Fruit fly (Drosophila melanogaster) whole organism, embryonic: ENCODE measurements around the gene sra.

Source experiments
- Abd-B ChIP-seq: fragments of 200-800 bp; sonication (Bioruptor generic); optimal IDR thresholded peaks from 2 replicates; lab custom pipeline; 2018; ENCODE audit warnings: missing biosample characterization, mild to moderate bottlenecking, missing genetic modification characterization, moderate library complexity
- Bdp1 ChIP-seq: fragments of 200-800 bp; sonication (Bioruptor generic); optimal IDR thresholded peaks from 3 replicates; lab custom pipeline; 2016; ENCODE audit warnings: missing biosample characterization, missing genetic modification characterization
- Blimp-1 ChIP-seq: fragments of 200-800 bp; sonication (Bioruptor generic); optimal IDR thresholded peaks from 3 replicates; lab custom pipeline; 2018; ENCODE audit warnings: missing biosample characterization, missing genetic modification characterization, mild to moderate bottlenecking, moderate library complexity, missing genetic modification reagents
- CG10209 ChIP-seq: fragments of 200-800 bp; sonication (Bioruptor generic); optimal IDR thresholded peaks from 3 replicates; lab custom pipeline; 2017; ENCODE audit warnings: missing biosample characterization, mild to moderate bottlenecking, missing genetic modification characterization, missing genetic modification reagents
- CG10431 ChIP-seq: fragments of 200-800 bp; sonication (Bioruptor generic); optimal IDR thresholded peaks from 3 replicates; lab custom pipeline; 2018; ENCODE audit warnings: missing biosample characterization, mild to moderate bottlenecking, missing genetic modification characterization
- CG10543 ChIP-seq: fragments of 200-800 bp; sonication (Bioruptor generic); optimal IDR thresholded peaks from 3 replicates; lab custom pipeline; 2017; ENCODE audit warnings: missing biosample characterization, mild to moderate bottlenecking, missing genetic modification characterization, moderate library complexity
- CG11398 ChIP-seq: fragments of 200-800 bp; sonication (Bioruptor generic); optimal IDR thresholded peaks from 2 replicates; lab custom pipeline; 2016; ENCODE audit warnings: missing biosample characterization, missing genetic modification characterization
- CG12299 ChIP-seq: fragments of 200-800 bp; sonication (Bioruptor generic); optimal IDR thresholded peaks from 2 replicates; lab custom pipeline; 2018; ENCODE audit warnings: missing biosample characterization, mild to moderate bottlenecking, missing genetic modification characterization
- CG16813 ChIP-seq: fragments of 200-800 bp; sonication (Bioruptor generic); IDR thresholded peaks from 3 replicates; pipeline ENCODE4 v1.3.6; 2022; ENCODE audit warnings: missing biosample characterization, missing genetic modification characterization; ENCODE audit not compliant: partially characterized antibody
- CG16863 ChIP-seq: fragments of 200-800 bp; sonication (Bioruptor generic); optimal IDR thresholded peaks from 3 replicates; lab custom pipeline; 2016; ENCODE audit warnings: missing biosample characterization, missing genetic modification characterization
- CG17328 ChIP-seq: fragments of 200-800 bp; sonication (Bioruptor generic); IDR thresholded peaks from 2 replicates; pipeline ENCODE4 v1.3.6; 2022; ENCODE audit warnings: missing biosample characterization, missing genetic modification characterization
- CG2202 ChIP-seq: fragments of 200-800 bp; sonication (Bioruptor generic); optimal IDR thresholded peaks from 2 replicates; lab custom pipeline; 2018; ENCODE audit warnings: missing biosample characterization, mild to moderate bottlenecking, missing genetic modification characterization
- CG2678 ChIP-seq: fragments of 200-800 bp; sonication (Bioruptor generic); optimal IDR thresholded peaks from 3 replicates; lab custom pipeline; 2019; ENCODE audit warnings: missing biosample characterization, mild to moderate bottlenecking, missing genetic modification characterization, moderate library complexity
- CG30431 ChIP-seq: fragments of 200-800 bp; sonication (Bioruptor generic); optimal IDR thresholded peaks from 2 replicates; lab custom pipeline; 2017; ENCODE audit warnings: missing biosample characterization, missing genetic modification characterization
- CG3407 ChIP-seq: fragments of 200-800 bp; sonication (Bioruptor generic); optimal IDR thresholded peaks from 2 replicates; lab custom pipeline; 2018; ENCODE audit warnings: missing biosample characterization, mild to moderate bottlenecking, missing genetic modification characterization
- CG34422 ChIP-seq: fragments of 200-800 bp; sonication (Bioruptor generic); IDR thresholded peaks from 3 replicates; pipeline ENCODE4 v1.3.6; 2022; ENCODE audit warnings: missing biosample characterization, missing genetic modification characterization
- CG6813 ChIP-seq: fragments of 200-800 bp; sonication (Bioruptor generic); optimal IDR thresholded peaks from 2 replicates; lab custom pipeline; 2017; ENCODE audit warnings: missing biosample characterization, missing genetic modification characterization, mild to moderate bottlenecking, moderate library complexity, missing genetic modification reagents
- CG7271 ChIP-seq: fragments of 200-800 bp; sonication (Bioruptor generic); optimal IDR thresholded peaks from 2 replicates; lab custom pipeline; 2018; ENCODE audit warnings: missing biosample characterization, mild to moderate bottlenecking, missing genetic modification characterization, moderate library complexity
- CG7839 ChIP-seq: fragments of 200-800 bp; sonication (Bioruptor generic); optimal IDR thresholded peaks from 3 replicates; lab custom pipeline; 2018; ENCODE audit warnings: missing biosample characterization, mild to moderate bottlenecking, missing genetic modification characterization, moderate library complexity
- CG8290 ChIP-seq, 3 experiments: fragments of 200-800 bp; sonication (Bioruptor generic); optimal IDR thresholded peaks; 2 replicates each; lab custom pipeline; 2016 to 2019; ENCODE audit warnings: missing biosample characterization in 3 of 3, missing genetic modification characterization in 3 of 3, mild to moderate bottlenecking in 2 of 3, moderate library complexity in 1 of 3
- CG9609 ChIP-seq: fragments of 200-800 bp; sonication (Bioruptor generic); optimal IDR thresholded peaks from 3 replicates; lab custom pipeline; 2016; ENCODE audit warnings: missing biosample characterization, missing genetic modification characterization
- CG9932 ChIP-seq: fragments of 200-800 bp; sonication (Bioruptor generic); IDR thresholded peaks from 2 replicates; pipeline ENCODE4 v1.3.6; 2022; ENCODE audit warnings: missing biosample characterization, missing genetic modification characterization
- Dip3 ChIP-seq: fragments of 200-800 bp; sonication (Bioruptor generic); optimal IDR thresholded peaks from 3 replicates; lab custom pipeline; 2016; ENCODE audit warnings: missing biosample characterization, missing genetic modification characterization
- Hand ChIP-seq: fragments of 200-800 bp; sonication (Bioruptor generic); optimal IDR thresholded peaks from 2 replicates; lab custom pipeline; 2017; ENCODE audit warnings: mild to moderate bottlenecking, missing biosample characterization, missing genetic modification reagents, missing genetic modification characterization
- Hmx ChIP-seq: fragments of 200-800 bp; sonication (Bioruptor generic); optimal IDR thresholded peaks from 2 replicates; lab custom pipeline; 2016; ENCODE audit warnings: missing biosample characterization, missing genetic modification characterization
- Lim3 ChIP-seq: fragments of 200-800 bp; sonication (Bioruptor generic); IDR thresholded peaks from 2 replicates; pipeline ENCODE4 v1.3.6; 2022; ENCODE audit warnings: missing biosample characterization, missing genetic modification characterization
- Mad ChIP-seq: fragments of 200-800 bp; sonication (Bioruptor generic); optimal IDR thresholded peaks from 2 replicates; lab custom pipeline; 2016; ENCODE audit warnings: missing biosample characterization, missing genetic modification characterization
- Pdp1 ChIP-seq, 2 experiments: fragments of 200-800 bp; sonication (Bioruptor generic); optimal IDR thresholded peaks; 3 replicates each; lab custom pipeline; 2016; ENCODE audit warnings: missing biosample characterization in 2 of 2, missing genetic modification characterization in 2 of 2, mild to moderate bottlenecking in 1 of 2, moderate library complexity in 1 of 2
- Sin3A ChIP-seq: fragments of >200 bp; optimal IDR thresholded peaks from 2 replicates; lab custom pipeline; 2018
- Sry-δ ChIP-seq: fragments of 200-800 bp; sonication (Bioruptor generic); optimal IDR thresholded peaks from 2 replicates; lab custom pipeline; 2016; ENCODE audit warnings: missing biosample characterization, missing genetic modification characterization
- TFAM ChIP-seq: fragments of 200-800 bp; sonication (Bioruptor generic); optimal IDR thresholded peaks from 2 replicates; lab custom pipeline; 2017; ENCODE audit warnings: missing biosample characterization, missing genetic modification characterization, inconsistent platforms
- Tbp ChIP-seq: fragments of >200 bp; optimal IDR thresholded peaks from 2 replicates; lab custom pipeline; 2018; ENCODE audit warnings: missing biosample characterization, missing genetic modification characterization
- bcd ChIP-seq: fragments of 200-800 bp; sonication (Bioruptor generic); optimal IDR thresholded peaks from 2 replicates; lab custom pipeline; 2017; ENCODE audit warnings: missing biosample characterization, mild to moderate bottlenecking, missing genetic modification characterization
- bigmax ChIP-seq: fragments of 200-800 bp; sonication (Bioruptor generic); optimal IDR thresholded peaks from 2 replicates; lab custom pipeline; 2018; ENCODE audit warnings: missing biosample characterization, mild to moderate bottlenecking, missing genetic modification characterization
- chm ChIP-seq: fragments of 200-800 bp; sonication (Bioruptor generic); IDR thresholded peaks from 2 replicates; pipeline ENCODE4 v1.3.6; 2022; ENCODE audit warnings: missing biosample characterization, missing genetic modification characterization
- croc ChIP-seq: fragments of 200-800 bp; sonication (Bioruptor generic); conservative IDR thresholded peaks from 3 replicates; pipeline ENCODE4 v1.3.6; 2022; ENCODE audit warnings: missing biosample characterization, missing genetic modification characterization
- disco-r ChIP-seq: fragments of 200-800 bp; sonication (Bioruptor generic); optimal IDR thresholded peaks from 2 replicates; lab custom pipeline; 2016; ENCODE audit warnings: missing biosample characterization, missing genetic modification characterization
- dysf ChIP-seq: fragments of 200-800 bp; sonication (Bioruptor generic); IDR thresholded peaks from 3 replicates; pipeline ENCODE4 v1.3.6; 2022; ENCODE audit warnings: missing biosample characterization, missing genetic modification characterization
- en ChIP-seq: fragments of 200-800 bp; sonication (Bioruptor generic); optimal IDR thresholded peaks from 2 replicates; lab custom pipeline; 2016; ENCODE audit warnings: missing biosample characterization, missing genetic modification characterization
- grn ChIP-seq: fragments of 200-800 bp; sonication (Bioruptor generic); optimal IDR thresholded peaks from 3 replicates; lab custom pipeline; 2017; ENCODE audit warnings: missing biosample characterization, missing genetic modification characterization
- gsb-n ChIP-seq: fragments of 200-800 bp; sonication (Bioruptor generic); optimal IDR thresholded peaks from 3 replicates; lab custom pipeline; 2018; ENCODE audit warnings: missing biosample characterization, mild to moderate bottlenecking, missing genetic modification characterization
- jigr1 ChIP-seq: fragments of 200-800 bp; sonication (Bioruptor generic); IDR thresholded peaks from 3 replicates; pipeline ENCODE4 v1.3.6; 2022; ENCODE audit warnings: missing biosample characterization, missing genetic modification characterization
- lmd ChIP-seq: fragments of 200-800 bp; sonication (Bioruptor generic); IDR thresholded peaks from 2 replicates; pipeline ENCODE4 v1.3.6; 2022; ENCODE audit warnings: missing biosample characterization, missing genetic modification characterization
- onecut ChIP-seq: fragments of 200-800 bp; sonication (Bioruptor generic); IDR thresholded peaks from 2 replicates; pipeline ENCODE4 v1.3.6; 2022; ENCODE audit warnings: missing biosample characterization, missing genetic modification characterization
- phol ChIP-seq: fragments of 200-800 bp; sonication (Bioruptor generic); optimal IDR thresholded peaks from 3 replicates; lab custom pipeline; 2018; ENCODE audit warnings: missing biosample characterization, mild to moderate bottlenecking, missing genetic modification characterization, moderate library complexity
- scrt ChIP-seq: fragments of 200-800 bp; sonication (Bioruptor generic); optimal IDR thresholded peaks from 2 replicates; lab custom pipeline; 2018; ENCODE audit warnings: missing biosample characterization, mild to moderate bottlenecking, missing genetic modification characterization, moderate library complexity
- sob ChIP-seq: fragments of 200-800 bp; sonication (Bioruptor generic); IDR thresholded peaks from 2 replicates; pipeline ENCODE4 v1.3.6; 2022; ENCODE audit warnings: missing biosample characterization, missing genetic modification characterization
- sqz ChIP-seq: fragments of 200-800 bp; sonication (Bioruptor generic); optimal IDR thresholded peaks from 3 replicates; lab custom pipeline; 2018; ENCODE audit warnings: missing biosample characterization, mild to moderate bottlenecking, missing genetic modification characterization
- zfh1 ChIP-seq: fragments of 200-800 bp; sonication (Bioruptor generic); IDR thresholded peaks from 3 replicates; pipeline ENCODE4 v1.3.6; 2022; ENCODE audit warnings: missing biosample characterization, missing genetic modification characterization

sra gene

DNA sequence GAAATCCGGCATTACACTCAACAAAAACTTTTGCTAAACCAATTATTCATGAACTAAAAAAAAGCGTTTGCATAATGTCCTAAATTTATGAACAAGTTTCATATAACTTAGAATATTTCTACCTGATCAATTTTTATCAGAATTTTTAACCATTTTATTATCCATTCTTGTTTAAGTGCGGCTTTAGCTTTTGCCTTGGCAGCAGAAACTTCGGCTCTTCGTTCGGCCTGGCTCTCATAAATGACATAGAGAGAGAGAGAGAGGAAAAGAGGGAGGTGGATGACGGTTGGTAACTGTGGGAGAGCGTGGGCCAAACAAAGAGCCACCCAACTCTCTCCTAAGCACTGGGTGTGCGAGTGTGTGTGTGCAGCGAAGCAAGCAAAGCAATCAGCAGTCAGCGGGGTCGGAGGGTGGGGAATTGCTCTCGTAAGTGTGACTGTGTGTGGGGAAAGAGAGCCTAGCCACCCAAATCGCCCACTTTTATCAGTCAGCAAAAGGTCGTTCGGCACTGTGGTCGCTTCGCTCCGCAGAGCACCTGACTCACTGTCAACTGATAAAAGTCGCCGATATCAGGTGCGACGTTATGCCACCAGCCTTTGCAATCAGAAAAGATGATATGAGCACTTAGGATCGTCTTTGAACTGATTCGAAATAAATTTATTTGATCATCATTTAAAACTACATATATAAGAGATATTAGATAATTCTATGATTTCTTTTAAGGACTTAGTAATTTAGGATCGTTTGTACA is 37.8 kb downstream of the sra start (continued):
- TF ChIP-seq Dip3 (GFP tag; lab: Kevin White, UChicago) (peak; percentile 97), sqz (peak; percentile 95), CG16863 (GFP tag; lab: Kevin White, UChicago) (peak; percentile 97), Bdp1 (GFP tag; lab: Kevin White, UChicago) (peak; percentile 88), grn (GFP tag; lab: Kevin White, UChicago) (peak; percentile 75), Sry-δ (GFP tag; lab: Kevin White, UChicago) (peak; percentile 75), dysf (GFP tag; lab: Robert Waterston, UW) (no peak), CG16813 (GFP tag; lab: Robert Waterston, UW) (no peak), phol (peak; percentile 97), CG30431 (peak; percentile 91), CG34422 (no peak), jigr1 (no peak), Mad (peak; percentile 93), CG10431 (GFP tag; lab: Kevin White, UChicago) (peak; percentile 95), CG10543 (GFP tag; lab: Kevin White, UChicago) (peak; percentile 90), Hand (GFP tag; lab: Kevin White, UChicago) (peak; percentile 97), TFAM (GFP tag; lab: Kevin White, UChicago) (peak; percentile 86), CG9932 (GFP tag; lab: Robert Waterston, UW) (no peak), zfh1 (GFP tag; lab: Robert Waterston, UW) (no peak), CG8290 (GFP tag; optimal IDR thresholded peaks at IDR 0.05; lab: Kevin White, UChicago) (peak; percentile 92), CG8290 (tag; optimal IDR thresholded peaks at IDR 0.05; lab: Kevin White, UChicago) (peak; percentile 74 to 82), scrt (peak; percentile 96), CG17328 (GFP tag; lab: Robert Waterston, UW) (no peak), CG7839 (tag; lab: Kevin White, UChicago) (peak; percentile 98), bigmax (peak; percentile 78), CG10209 (GFP tag; lab: Kevin White, UChicago) (peak; percentile 97), lmd (GFP tag; lab: Robert Waterston, UW) (no peak), CG6813 (GFP tag; lab: Kevin White, UChicago) (peak; percentile 97), CG9609 (peak; percentile 97), Lim3 (GFP tag; lab: Robert Waterston, UW) (no peak), Sin3A (no peak), Blimp-1 (GFP tag; lab: Kevin White, UChicago) (peak; percentile 98), bcd (GFP tag; lab: Kevin White, UChicago) (peak; percentile 98), CG7271 (tag; lab: Kevin White, UChicago) (peak; percentile 91), gsb-n (tag; lab: Kevin White, UChicago) (peak; percentile 99), CG2678 (tag; lab: Kevin White, UChicago) (peak; percentile 99), Pdp1 (GFP tag; optimal IDR thresholded peaks at IDR 0.05; lab: Kevin White, UChicago) (peak; percentile 93 to 97), onecut (GFP tag; lab: Robert Waterston, UW) (peak; percentile 95), Hmx (GFP tag; lab: Kevin White, UChicago) (peak; percentile 91), CG2202 (tag; lab: Kevin White, UChicago) (peak; percentile 97), croc (GFP tag; lab: Robert Waterston, UW) (peak; percentile 97), CG12299 (peak; percentile 98), sob (GFP tag; lab: Robert Waterston, UW) (no peak), disco-r (GFP tag; lab: Kevin White, UChicago) (peak; percentile 96), CG3407 (GFP tag; lab: Kevin White, UChicago) (peak; percentile 96), Tbp (GFP tag; lab: Kevin White, UChicago) (no peak), Abd-B (GFP tag; lab: Kevin White, UChicago) (peak; percentile 97), chm (GFP tag; lab: Robert Waterston, UW) (no peak), CG11398 (GFP tag; lab: Kevin White, UChicago) (peak; percentile 95), en (GFP tag; lab: Kevin White, UChicago) (peak; percentile 96)
